Worm (Caenorhabditis elegans) whole organism, midembryonic: ENCODE measurements around the gene sek-1.

Experiments
- T22C8.4 ChIP-seq: fragments of 200-800 bp; sonication (Bioruptor generic); IDR thresholded peaks from 2 replicates; pipeline ENCODE4 v1.3.6; 2022; ENCODE audit warnings: missing genetic modification characterization, missing compliant biosample characterization
- cog-1 ChIP-seq: sonication (generic microtip); optimal IDR thresholded peaks from 2 replicates; lab custom pipeline; 2016; ENCODE audit warnings: missing genetic modification characterization, missing compliant biosample characterization
- flt-1 ChIP-seq: fragments of 200-800 bp; sonication (Bioruptor generic); IDR thresholded peaks from 2 replicates; pipeline ENCODE4 v1.3.6; 2022; ENCODE audit warnings: missing genetic modification characterization, missing compliant biosample characterization
- klf-2 ChIP-seq: fragments of 200-800 bp; sonication (Bioruptor generic); conservative IDR thresholded peaks from 2 replicates; pipeline ENCODE4 v1.3.6; 2022; ENCODE audit warnings: missing genetic modification reagents, missing genetic modification characterization, missing compliant biosample characterization
- med-1 ChIP-seq: sonication (generic microtip); optimal IDR thresholded peaks from 2 replicates; lab custom pipeline; 2017; ENCODE audit warnings: missing genetic modification characterization, mild to moderate bottlenecking, missing compliant biosample characterization, antibody characterized with exemption, missing genetic modification reagents; ENCODE audit not compliant: insufficient read depth
- ref-1 ChIP-seq: fragments of 200-800 bp; sonication (Bioruptor generic); conservative IDR thresholded peaks from 2 replicates; pipeline ENCODE4 v1.3.6; 2022; ENCODE audit warnings: missing genetic modification reagents, missing genetic modification characterization, missing compliant biosample characterization
- tab-1 ChIP-seq: fragments of 200-800 bp; sonication (Bioruptor generic); IDR thresholded peaks from 2 replicates; pipeline ENCODE4 v1.3.6; 2022; ENCODE audit warnings: missing genetic modification characterization, missing compliant biosample characterization
- ztf-23 ChIP-seq: fragments of 200-800 bp; sonication (Bioruptor generic); IDR thresholded peaks from 2 replicates; pipeline ENCODE4 v1.3.6; 2022; ENCODE audit warnings: missing genetic modification reagents, missing genetic modification characterization, missing compliant biosample characterization
- ztf-29 ChIP-seq: fragments of 200-800 bp; sonication (Bioruptor generic); IDR thresholded peaks from 2 replicates; pipeline ENCODE4 v1.3.6; 2022; ENCODE audit warnings: missing genetic modification reagents, missing genetic modification characterization, missing compliant biosample characterization

sek-1 gene

ce11 chrX:7793377-7794041 lies 23.0 kb upstream of the sek-1 start, which contains the start of gene ZK154.6:
ZK154.6 (minus strand) TSS chrX:7793563.
- TF ChIP-seq tab-1 (GFP tag; lab: Robert Waterston, UW) (no peak), T22C8.4 (GFP tag; lab: Robert Waterston, UW) (peak; percentile 59)

DNA sequence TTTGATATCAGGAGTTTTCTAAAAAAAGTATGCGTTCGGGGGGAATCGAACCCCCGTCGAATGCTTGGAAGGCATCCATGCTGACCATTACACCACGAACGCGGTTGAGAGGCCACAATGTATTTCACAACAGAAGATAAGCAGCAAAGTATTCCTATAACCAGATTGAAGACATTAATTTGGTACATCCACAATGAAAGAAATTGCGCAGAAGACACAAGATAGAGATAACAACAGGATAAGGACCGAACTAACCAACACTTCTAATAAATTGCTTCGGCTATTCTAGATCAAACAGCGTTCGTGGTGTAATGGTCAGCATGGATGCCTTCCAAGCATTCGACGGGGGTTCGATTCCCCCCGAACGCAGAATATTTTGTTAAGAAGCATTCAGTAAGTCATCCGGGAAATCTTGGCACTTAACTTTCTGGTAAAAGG lies 22.2 kb upstream of the sek-1 start:
- TF ChIP-seq ref-1 (GFP tag; lab: Robert Waterston, UW) (0 out of 2 replicates have a peak, but pooled peaks have one; percentile 12), flt-1 (GFP tag; lab: Robert Waterston, UW) (peak; percentile 68; the same call in 1 of the 2 replicates), tab-1 (GFP tag; lab: Robert Waterston, UW) (peak; percentile 62), cog-1 (tag; lab: Kevin White, UChicago) (no peak), med-1 (no peak), ztf-29 (no peak), T22C8.4 (GFP tag; lab: Robert Waterston, UW) (0 out of 2 replicates have a peak, but pooled peaks have one; percentile 42), ztf-23 (GFP tag; lab: Robert Waterston, UW) (peak; percentile 75), klf-2 (GFP tag; lab: Robert Waterston, UW) (0 out of 2 replicates have a peak, but pooled peaks have one; percentile 8)

DNA sequence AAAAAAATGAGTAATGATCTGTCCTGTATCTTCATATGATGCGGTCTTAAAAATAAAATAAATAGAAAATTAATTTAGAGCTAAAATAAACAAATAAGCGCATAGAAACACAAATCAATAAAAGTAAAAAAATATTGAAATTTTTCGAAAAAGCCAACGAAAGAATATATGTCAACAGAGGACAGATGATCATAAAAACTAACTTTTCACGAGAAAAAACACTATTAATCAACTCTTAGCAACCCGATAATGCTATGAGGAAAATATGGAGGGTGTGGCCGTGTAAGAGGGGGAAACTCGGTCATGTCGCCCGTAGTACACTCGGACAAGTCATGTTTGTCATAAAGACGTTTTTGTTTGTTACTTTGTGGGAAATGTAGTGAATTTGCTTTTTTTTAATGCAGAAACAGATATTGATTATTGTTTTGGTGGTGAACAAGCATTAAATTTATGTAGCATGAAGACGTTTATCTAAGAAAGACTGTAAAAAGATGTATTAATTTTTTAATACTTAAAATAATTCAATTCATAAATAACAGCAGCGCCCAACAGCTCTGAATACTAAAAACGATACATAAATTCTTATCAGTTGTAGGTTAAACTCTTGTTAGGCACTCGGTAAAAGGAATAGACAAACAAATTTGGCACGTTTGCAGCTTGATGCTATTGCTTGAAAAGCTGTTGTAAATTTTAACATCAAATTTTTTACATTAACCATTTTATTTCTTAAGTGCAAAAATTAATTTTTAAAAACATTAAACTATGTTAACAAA lies 18.1 kb upstream of the sek-1 start, which contains the start of gene adm-4:
TSS of gene adm-4 (minus strand) at position 51 of the 773 bp plus-strand sequence.
- TF ChIP-seq ztf-23 (GFP tag; lab: Robert Waterston, UW): 0 out of 2 replicates have a peak, but pooled peaks have one; percentile 16
- TF ChIP-seq ref-1 (GFP tag; lab: Robert Waterston, UW): no peak
- peak; percentile 9 for TF ChIP-seq cog-1 (tag; lab: Kevin White, UChicago)
- no peak for TF ChIP-seq T22C8.4 (GFP tag; lab: Robert Waterston, UW)

DNA sequence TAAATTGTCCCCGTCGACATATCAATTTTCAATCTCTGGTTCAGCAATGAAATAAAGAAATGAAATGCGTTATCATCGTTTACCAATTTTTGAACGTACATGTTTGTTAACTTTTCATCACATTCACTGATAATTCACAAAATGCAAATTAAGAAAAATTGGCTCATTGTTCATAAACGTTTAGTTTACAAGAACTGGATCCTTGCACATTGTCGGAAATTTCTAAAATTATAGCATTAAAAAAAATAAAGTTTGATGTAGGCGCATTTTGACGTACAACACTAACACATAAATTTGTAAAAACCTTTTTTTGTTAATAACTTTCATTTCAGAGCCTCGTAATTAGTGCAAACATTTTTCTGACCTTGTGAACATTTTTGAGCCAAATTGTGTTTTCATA lies 16.9 kb upstream of the sek-1 start, which contains the start of gene gpx-7:
TSS of gene gpx-7 (minus strand) at position 101 of the 400 bp plus-strand sequence.
- no peak for TF ChIP-seq flt-1 (GFP tag; lab: Robert Waterston, UW)
- TF ChIP-seq med-1: no peak
- no peak for TF ChIP-seq ref-1 (GFP tag; lab: Robert Waterston, UW)
- no peak for TF ChIP-seq cog-1 (tag; lab: Kevin White, UChicago)

DNA sequence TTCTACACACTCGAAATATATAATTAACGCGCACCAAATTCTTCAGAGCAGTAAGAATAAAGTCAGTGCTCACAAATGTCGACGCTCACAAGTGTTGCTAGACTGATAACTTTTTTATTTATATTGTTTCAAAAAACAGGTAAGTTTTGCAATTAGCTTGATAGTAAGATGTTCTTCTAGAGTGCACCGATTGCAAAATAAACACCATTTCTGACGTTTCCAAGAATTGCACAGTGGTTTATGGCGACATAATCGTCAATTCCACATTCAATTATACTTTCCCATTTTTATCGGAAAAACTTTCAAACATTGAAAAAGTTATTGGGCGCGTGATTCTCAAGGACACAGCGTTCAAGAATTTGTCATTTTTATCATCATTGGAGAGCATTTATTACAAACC lies 16.2 kb upstream of the sek-1 start:
- no peak for TF ChIP-seq med-1
- TF ChIP-seq ztf-23 (GFP tag; lab: Robert Waterston, UW): no peak
- TF ChIP-seq tab-1 (GFP tag; lab: Robert Waterston, UW): no peak
- no peak for TF ChIP-seq T22C8.4 (GFP tag; lab: Robert Waterston, UW)
- TF ChIP-seq ztf-29: no peak
- no peak for TF ChIP-seq klf-2 (GFP tag; lab: Robert Waterston, UW)
- TF ChIP-seq ref-1 (GFP tag; lab: Robert Waterston, UW): no peak
- no peak for TF ChIP-seq cog-1 (tag; lab: Kevin White, UChicago)
- no peak for TF ChIP-seq flt-1 (GFP tag; lab: Robert Waterston, UW)

DNA sequence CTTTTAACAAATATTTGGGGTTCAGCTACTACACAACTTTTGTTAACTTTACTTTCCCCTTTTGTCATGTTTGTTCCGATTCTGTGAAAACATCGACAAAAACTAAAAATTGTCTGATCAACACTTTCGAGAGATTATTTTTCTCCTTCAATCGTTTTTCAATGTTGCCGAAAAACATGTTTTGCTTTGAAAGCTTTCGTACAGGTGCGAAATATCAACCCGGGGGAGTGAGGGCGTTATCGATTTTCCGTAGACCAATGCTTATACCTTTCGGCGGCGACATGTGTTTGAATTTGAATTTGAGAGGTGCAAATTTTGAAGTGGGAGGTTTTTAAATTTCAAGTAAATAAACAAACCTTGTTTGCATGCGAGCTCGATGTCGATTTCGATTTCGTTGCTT lies 8.1 kb upstream of the sek-1 start:
- TF ChIP-seq klf-2 (GFP tag; lab: Robert Waterston, UW) (no peak), T22C8.4 (GFP tag; lab: Robert Waterston, UW) (no peak), ztf-23 (GFP tag; lab: Robert Waterston, UW) (no peak), tab-1 (GFP tag; lab: Robert Waterston, UW) (no peak), flt-1 (GFP tag; lab: Robert Waterston, UW) (no peak), ztf-29 (no peak), med-1 (no peak)

DNA sequence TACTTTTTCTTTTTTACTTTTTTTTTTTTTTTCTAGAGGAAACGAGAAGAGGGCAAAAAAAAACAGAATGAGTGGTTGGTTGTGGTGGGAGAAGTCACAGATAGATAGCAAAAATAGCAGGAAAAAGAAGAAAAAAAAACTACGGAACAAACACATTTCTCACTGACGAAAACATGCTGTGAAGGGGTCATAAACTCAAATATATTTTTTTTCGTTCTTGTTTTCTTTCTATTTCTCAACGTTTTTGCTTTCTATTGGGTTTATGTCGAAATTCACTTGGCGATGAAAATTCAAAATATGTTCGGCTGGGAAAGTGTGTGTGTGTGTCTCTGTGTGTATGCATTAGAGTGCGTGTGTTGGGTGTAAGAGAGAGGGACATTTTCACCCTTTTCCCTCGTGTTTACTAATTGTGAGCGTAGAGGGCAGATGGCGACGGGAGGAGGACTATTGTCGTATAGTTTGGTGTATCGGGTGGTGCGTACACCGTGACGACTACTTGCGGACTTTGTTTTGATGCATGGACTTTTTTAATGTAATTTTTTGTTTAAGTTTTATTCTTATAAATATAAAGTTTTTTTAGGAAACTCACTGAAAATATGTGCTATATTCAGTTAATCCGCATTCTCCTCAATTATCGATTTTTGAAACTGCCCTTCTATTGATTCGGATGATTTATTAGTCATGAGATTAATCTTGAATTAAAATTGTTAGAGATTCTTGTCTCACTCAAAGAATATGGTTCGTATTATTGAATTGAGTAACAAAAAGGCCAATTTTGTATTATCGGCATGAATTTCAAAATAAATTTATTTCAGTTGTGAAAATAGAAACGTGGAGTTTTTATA lies 7.0 kb upstream of the sek-1 start:
- TF ChIP-seq klf-2 (GFP tag; lab: Robert Waterston, UW) (no peak), flt-1 (GFP tag; lab: Robert Waterston, UW) (peak; percentile 70; the same call in 1 of the 2 replicates), cog-1 (tag; lab: Kevin White, UChicago) (peak; percentile 75), ztf-29 (no peak), ztf-23 (GFP tag; lab: Robert Waterston, UW) (peak; percentile 74)

DNA sequence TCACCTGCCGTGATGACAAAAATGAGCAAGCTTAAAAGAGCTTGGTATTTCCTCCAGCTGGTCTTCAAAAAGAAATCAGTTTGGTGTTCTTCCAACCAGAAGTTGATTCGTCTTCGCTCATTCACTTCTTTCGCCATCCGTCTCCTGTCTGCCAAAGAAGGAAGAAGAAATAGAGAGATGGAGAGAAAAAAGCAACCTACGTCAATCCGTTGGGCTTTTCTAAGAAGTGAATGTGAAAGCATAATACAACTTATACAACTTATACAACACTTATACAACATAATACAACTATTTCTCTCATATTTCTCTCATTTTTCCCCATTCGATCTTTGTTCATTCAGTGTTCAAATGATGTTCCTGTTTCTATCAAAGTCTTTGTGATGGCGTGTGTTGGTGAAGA lies 5.5 kb upstream of the sek-1 start:
- TF ChIP-seq T22C8.4 (GFP tag; lab: Robert Waterston, UW): no peak
- TF ChIP-seq klf-2 (GFP tag; lab: Robert Waterston, UW): no peak
- TF ChIP-seq ref-1 (GFP tag; lab: Robert Waterston, UW): no peak
- TF ChIP-seq cog-1 (tag; lab: Kevin White, UChicago): no peak
- TF ChIP-seq tab-1 (GFP tag; lab: Robert Waterston, UW): no peak
- TF ChIP-seq ztf-29: no peak
- TF ChIP-seq med-1: no peak
- no peak for TF ChIP-seq ztf-23 (GFP tag; lab: Robert Waterston, UW)
- TF ChIP-seq flt-1 (GFP tag; lab: Robert Waterston, UW): no peak

- TF ChIP-seq tab-1 (GFP tag; lab: Robert Waterston, UW) (no peak), ztf-23 (GFP tag; lab: Robert Waterston, UW) (no peak)
Measured at ce11 chrX:7814747-7815146, 1.8 kb upstream of the sek-1 start.
